Worm (Caenorhabditis elegans): ENCODE data around the gene lys-5.
A peak's percentile ranks its signal among the peaks of the same experiment; 100 is the strongest.

Gene lys-5

ce11 chrIV:11631750-11632149 is 6.4 kb upstream of the lys-5 start, which contains the start of gene F58B3.4:
TSS of gene F58B3.4 (minus strand) at chrIV:11631850.
- TF ChIP-seq hlh-11 (tag; optimal IDR thresholded peaks at IDR 0.05) (no peak), ceh-32 (tag; optimal IDR thresholded peaks at IDR 0.05; ENCODE audit: poor library complexity) (no peak), Y75B8A.6 (GFP tag; IDR thresholded peaks at IDR 0.05) (no peak)

ce11 chrIV:11627847-11628246 is 2.5 kb upstream of the lys-5 start, which contains the start of gene lys-6:
TSS of gene lys-6 (minus strand) at chrIV:11627947.
- no peak for TF ChIP-seq mdl-1 (tag; optimal IDR thresholded peaks at IDR 0.05)
- TF ChIP-seq daf-16 (GFP tag; optimal IDR thresholded peaks at IDR 0.05): no peak
- TF ChIP-seq daf-16 (tag; optimal IDR thresholded peaks at IDR 0.05): no peak
- no peak for TF ChIP-seq hlh-11 (tag; optimal IDR thresholded peaks at IDR 0.05)
- no peak for TF ChIP-seq zip-11 (GFP tag; IDR thresholded peaks at IDR 0.05)
- TF ChIP-seq nhr-25 (tag; optimal IDR thresholded peaks at IDR 0.05; ENCODE audit: borderline replicate concordance, insufficient read depth): no peak
- no peak for TF ChIP-seq fkh-10 (GFP tag; optimal IDR thresholded peaks at IDR 0.05)
- TF ChIP-seq daf-19 (GFP tag; conservative IDR thresholded peaks at IDR 0.05): no peak
- no peak for TF ChIP-seq dmd-6 (GFP tag; IDR thresholded peaks at IDR 0.05)

- TF ChIP-seq mes-2 (tag; optimal IDR thresholded peaks at IDR 0.05; ENCODE audit: poor library complexity, severe bottlenecking): no peak
- no peak for TF ChIP-seq nhr-6 (tag; optimal IDR thresholded peaks at IDR 0.05)
- peak; percentile 59 for TF ChIP-seq hlh-11 (tag; optimal IDR thresholded peaks at IDR 0.05)
- TF ChIP-seq pqm-1 (tag; optimal IDR thresholded peaks at IDR 0.05): peak; percentile 65
- TF ChIP-seq fkh-10 (GFP tag; optimal IDR thresholded peaks at IDR 0.05): no peak
- no peak for TF ChIP-seq ceh-32 (tag; optimal IDR thresholded peaks at IDR 0.05; ENCODE audit: poor library complexity)
- peak; percentile 61 for TF ChIP-seq nhr-28 (tag; optimal IDR thresholded peaks at IDR 0.05)
- peak; percentile 32 for TF ChIP-seq hlh-30 (tag; optimal IDR thresholded peaks at IDR 0.05; ENCODE audit: insufficient read depth)
- no peak for TF ChIP-seq ztf-7 (tag; optimal IDR thresholded peaks at IDR 0.05)
- no peak for TF ChIP-seq daf-16 (GFP tag; optimal IDR thresholded peaks at IDR 0.05)
- peak; percentile 37 for TF ChIP-seq daf-16 (tag; optimal IDR thresholded peaks at IDR 0.05)
- TF ChIP-seq dmd-8 (GFP tag; IDR thresholded peaks at IDR 0.05): no peak
- peak; percentile 70 for TF ChIP-seq dmd-6 (GFP tag; IDR thresholded peaks at IDR 0.05)
- peak; percentile 74 for TF ChIP-seq aha-1 (tag)
- TF ChIP-seq unc-62 (GFP tag; optimal IDR thresholded peaks at IDR 0.05 in 1 of 2): peak in 1 of 2 experiments; percentile 88
- no peak for TF ChIP-seq unc-62 (tag; optimal IDR thresholded peaks at IDR 0.05)
- peak; percentile 67 for TF ChIP-seq dve-1 (tag; optimal IDR thresholded peaks at IDR 0.05; ENCODE audit: insufficient read depth)
- no peak for TF ChIP-seq F26F4.8 (GFP tag; conservative IDR thresholded peaks at IDR 0.05)
These were observed 1.6 kb downstream of the lys-5 start for ce11 chrIV:11623759-11624287.

- TF ChIP-seq daf-16 (GFP tag; optimal IDR thresholded peaks at IDR 0.05) (no peak), daf-16 (tag; optimal IDR thresholded peaks at IDR 0.05) (peak; percentile 33), hlh-11 (tag; optimal IDR thresholded peaks at IDR 0.05) (peak; percentile 30), arid-1 (GFP tag; conservative IDR thresholded peaks at IDR 0.05) (no peak), nhr-28 (tag; optimal IDR thresholded peaks at IDR 0.05) (peak; percentile 36), dmd-6 (GFP tag; IDR thresholded peaks at IDR 0.05) (peak; percentile 40), F10B5.3 (tag; optimal IDR thresholded peaks at IDR 0.05) (no peak), dve-1 (tag; optimal IDR thresholded peaks at IDR 0.05; ENCODE audit: insufficient read depth) (peak; percentile 42)
These were observed 2.3 kb downstream of the lys-5 start, which contains the start of gene lys-4 for ce11 chrIV:11623060-11623459. TSS of gene lys-4 (minus strand) at chrIV:11623174.

- TF ChIP-seq ztf-11 (tag; optimal IDR thresholded peaks at IDR 0.05) (no peak), unc-62 (GFP tag; optimal IDR thresholded peaks at IDR 0.05 in 1 of 2) (peak in 1 of 2 experiments; percentile 62), unc-62 (tag; optimal IDR thresholded peaks at IDR 0.05) (no peak), dve-1 (tag; optimal IDR thresholded peaks at IDR 0.05; ENCODE audit: insufficient read depth) (peak; percentile 2), daf-16 (GFP tag; optimal IDR thresholded peaks at IDR 0.05) (no peak), daf-16 (tag; optimal IDR thresholded peaks at IDR 0.05) (peak; percentile 61)
These were observed 3.0 kb downstream of the lys-5 start for ce11 chrIV:11622336-11622735.

ce11 chrIV:11620909-11621308 is 4.5 kb downstream of the lys-5 start, which contains the start of gene dsl-5:
TSS of gene dsl-5 (minus strand) at chrIV:11621009.
- TF ChIP-seq nhr-48 (tag; optimal IDR thresholded peaks at IDR 0.05) (no peak), T20F7.1 (GFP tag; optimal IDR thresholded peaks at IDR 0.05) (no peak), madf-5 (GFP tag; IDR thresholded peaks at IDR 0.05) (no peak), lsy-2 (tag; optimal IDR thresholded peaks at IDR 0.05) (no peak), daf-8 (GFP tag; IDR thresholded peaks at IDR 0.05) (no peak), dmd-8 (GFP tag; IDR thresholded peaks at IDR 0.05) (no peak), F44E2.7 (GFP tag; IDR thresholded peaks at IDR 0.05) (no peak), lir-3 (tag; optimal IDR thresholded peaks at IDR 0.05) (no peak)
